Worm (Caenorhabditis elegans) whole organism, L1 larva: Measurements from ENCODE around the gene B0416.4.
A peak's percentile ranks its signal among the peaks of the same experiment; 100 is the strongest.

ENCODE experiments used
- C34B4.2 ChIP-seq: sonication (generic microtip); optimal IDR thresholded peaks from 2 replicates; lab custom pipeline; 2017; ENCODE audit warnings: mild to moderate bottlenecking, missing genetic modification characterization, missing compliant biosample characterization
- Y116A8C.19 ChIP-seq: sonication (generic microtip); optimal IDR thresholded peaks from 2 replicates; lab custom pipeline; 2016; ENCODE audit warnings: missing compliant biosample characterization, missing genetic modification characterization, borderline replicate concordance
- alr-1 ChIP-seq: fragments of 200-800 bp; sonication (Bioruptor generic); optimal IDR thresholded peaks from 2 replicates; lab custom pipeline; 2018; ENCODE audit warnings: borderline replicate concordance, mild to moderate bottlenecking, missing genetic modification characterization, missing compliant biosample characterization
- aly-2 ChIP-seq: fragments of 150-350 bp; optimal IDR thresholded peaks from 2 replicates; lab custom pipeline; 2014; ENCODE audit warnings: missing biosample characterization, missing genetic modification characterization
- ces-1 ChIP-seq: fragments of 150-350 bp; optimal IDR thresholded peaks from 2 replicates; lab custom pipeline; 2014; ENCODE audit warnings: missing biosample characterization, missing genetic modification reagents, missing genetic modification characterization
- dpl-1 ChIP-seq, 3 experiments: fragments of 150-350 bp in 2 of 3; sonication (generic microtip) in 1 of 3; optimal IDR thresholded peaks; 2 replicates each; lab custom pipeline; 2014 to 2017; ENCODE audit warnings: missing biosample characterization in 3 of 3, missing genetic modification characterization in 3 of 3, missing genetic modification reagents in 3 of 3
- efl-1 ChIP-seq, 4 experiments: fragments of 150-350 bp; optimal IDR thresholded peaks in 3 of 4; peaks in 1 of 4; 1 replicate in 1 of 4; 2 replicates in 3 of 4; lab custom pipeline; 2014; ENCODE audit warnings: missing biosample characterization in 2 of 4, missing genetic modification characterization in 2 of 4, missing genetic modification reagents in 2 of 4
- efl-3 ChIP-seq: fragments of 200-800 bp; sonication (Bioruptor generic); optimal IDR thresholded peaks from 2 replicates; lab custom pipeline; 2018; ENCODE audit warnings: mild to moderate bottlenecking, missing genetic modification characterization, missing compliant biosample characterization
- egl-13 ChIP-seq: sonication (generic microtip); optimal IDR thresholded peaks from 2 replicates; lab custom pipeline; 2016; ENCODE audit warnings: missing genotype, missing genetic modification reagents, missing genetic modification characterization, missing compliant biosample characterization
- ets-5 ChIP-seq: fragments of 200-800 bp; sonication (Bioruptor generic); IDR thresholded peaks from 2 replicates; pipeline ENCODE4 v1.3.6; 2022; ENCODE audit warnings: missing genetic modification characterization, missing compliant biosample characterization
- fkh-8 ChIP-seq: sonication (generic microtip); optimal IDR thresholded peaks from 2 replicates; lab custom pipeline; 2016; ENCODE audit warnings: mild to moderate bottlenecking, missing genetic modification characterization, missing compliant biosample characterization
- fos-1 ChIP-seq: fragments of 150-350 bp; optimal IDR thresholded peaks from 2 replicates; lab custom pipeline; 2014; ENCODE audit warnings: missing biosample characterization, missing genetic modification characterization
- grh-1 ChIP-seq: fragments of 200-800 bp; sonication (Bioruptor generic); IDR thresholded peaks from 2 replicates; pipeline ENCODE4 v1.3.6; 2022; ENCODE audit warnings: missing genetic modification reagents, missing genetic modification characterization, missing compliant biosample characterization
- irx-1 ChIP-seq: sonication (generic microtip); optimal IDR thresholded peaks from 2 replicates; lab custom pipeline; 2016; ENCODE audit warnings: missing genetic modification characterization, missing compliant biosample characterization
- isw-1 ChIP-seq: fragments of 200-800 bp; sonication (Bioruptor generic); IDR thresholded peaks from 2 replicates; pipeline ENCODE4 v1.3.6; 2022; ENCODE audit warnings: missing genetic modification characterization, missing compliant biosample characterization
- jun-1 ChIP-seq: fragments of 150-350 bp; optimal IDR thresholded peaks from 2 replicates; lab custom pipeline; 2014; ENCODE audit warnings: missing biosample characterization, missing genetic modification reagents, missing genetic modification characterization
- lin-14 ChIP-seq: fragments of 200-800 bp; sonication (Bioruptor generic); optimal IDR thresholded peaks from 2 replicates; lab custom pipeline; 2018; ENCODE audit warnings: mild to moderate bottlenecking, missing genetic modification characterization, moderate library complexity, missing compliant biosample characterization
- lin-15B ChIP-seq: fragments of 150-350 bp; sonication (generic microtip); optimal IDR thresholded peaks from 3 replicates; lab custom pipeline; 2014; ENCODE audit warnings: missing biosample characterization, missing genetic modification characterization
- lin-35 ChIP-seq, 2 experiments: fragments of 150-350 bp; optimal IDR thresholded peaks; 2 replicates each; lab custom pipeline; 2014; ENCODE audit warnings: missing biosample characterization in 2 of 2, missing genetic modification characterization in 2 of 2, missing genetic modification reagents in 2 of 2
- lir-3 ChIP-seq: sonication (generic microtip); optimal IDR thresholded peaks from 2 replicates; lab custom pipeline; 2016; ENCODE audit warnings: mild to moderate bottlenecking, missing genetic modification characterization, moderate library complexity, missing compliant biosample characterization; ENCODE audit not compliant: poor library complexity
- lsy-2 ChIP-seq, 2 experiments: fragments of 150-350 bp; optimal IDR thresholded peaks; 2 replicates each; lab custom pipeline; 2014; ENCODE audit warnings: missing biosample characterization in 2 of 2, missing genetic modification characterization in 2 of 2
- nhr-12 ChIP-seq: sonication (generic microtip); optimal IDR thresholded peaks from 2 replicates; lab custom pipeline; 2017; ENCODE audit warnings: missing biosample characterization, missing genetic modification characterization
- nhr-19 ChIP-seq: fragments of 200-800 bp; sonication (Bioruptor generic); conservative IDR thresholded peaks from 2 replicates; pipeline ENCODE4 v1.3.6; 2022; ENCODE audit warnings: missing genetic modification characterization, missing compliant biosample characterization
- nhr-90 ChIP-seq: sonication (generic microtip); optimal IDR thresholded peaks from 2 replicates; lab custom pipeline; 2016; ENCODE audit warnings: mild to moderate bottlenecking, missing genetic modification characterization, missing compliant biosample characterization; ENCODE audit not compliant: poor library complexity
- pag-3 ChIP-seq: sonication (generic microtip); optimal IDR thresholded peaks from 2 replicates; lab custom pipeline; 2017; ENCODE audit warnings: missing genetic modification characterization, mild to moderate bottlenecking, missing compliant biosample characterization, antibody characterized with exemption, borderline replicate concordance; ENCODE audit not compliant: insufficient read depth
- rnt-1 ChIP-seq: sonication (generic microtip); optimal IDR thresholded peaks from 2 replicates; lab custom pipeline; 2016; ENCODE audit warnings: mild to moderate bottlenecking, missing genetic modification characterization, moderate library complexity, missing compliant biosample characterization
- skn-1 ChIP-seq: fragments of 150-350 bp; optimal IDR thresholded peaks from 2 replicates; lab custom pipeline; 2014; ENCODE audit warnings: missing biosample characterization, missing genetic modification characterization
- snu-23 ChIP-seq: sonication (generic microtip); optimal IDR thresholded peaks from 2 replicates; lab custom pipeline; 2016; ENCODE audit warnings: missing genetic modification characterization, missing compliant biosample characterization
- swsn-7 ChIP-seq: sonication (generic microtip); optimal IDR thresholded peaks from 2 replicates; lab custom pipeline; 2016; ENCODE audit warnings: missing genetic modification characterization, missing compliant biosample characterization
- tbx-2 ChIP-seq: sonication (generic microtip); optimal IDR thresholded peaks from 2 replicates; lab custom pipeline; 2016; ENCODE audit warnings: missing genetic modification characterization, missing compliant biosample characterization
- unc-130 ChIP-seq: fragments of 150-350 bp; optimal IDR thresholded peaks from 2 replicates; lab custom pipeline; 2017; ENCODE audit warnings: missing biosample characterization, missing genetic modification characterization, inconsistent platforms
- unc-30 ChIP-seq: sonication (generic microtip); optimal IDR thresholded peaks from 2 replicates; lab custom pipeline; 2017; ENCODE audit warnings: missing biosample characterization, missing genetic modification characterization
- xbp-1 ChIP-seq: sonication (generic microtip); optimal IDR thresholded peaks from 2 replicates; lab custom pipeline; 2016; ENCODE audit warnings: missing genetic modification characterization, missing compliant biosample characterization
- zip-4 ChIP-seq: fragments of 200-800 bp; sonication (Bioruptor generic); optimal IDR thresholded peaks from 2 replicates; lab custom pipeline; 2018; ENCODE audit warnings: mild to moderate bottlenecking, missing genetic modification characterization, moderate library complexity, missing compliant biosample characterization

The B0416.4 gene

ce11 chrX:9234518-9234917 is 44.2 kb upstream of the B0416.4 start, which contains the start of gene col-175:
Gene col-175, minus strand, starts transcription at chrX:9234618.
- no peak for TF ChIP-seq swsn-7 (tag; lab: Kevin White, UChicago)
- no peak for TF ChIP-seq lir-3 (tag; lab: Kevin White, UChicago)
- no peak for TF ChIP-seq pag-3 (tag; lab: Kevin White, UChicago)
- no peak for TF ChIP-seq lin-14 (GFP tag; lab: Kevin White, UChicago)
- no peak for TF ChIP-seq fkh-8

- no peak for TF ChIP-seq egl-13 (tag; lab: Kevin White, UChicago)
- no peak for TF ChIP-seq ces-1 (GFP tag; lab: Kevin White, UChicago)
- TF ChIP-seq fos-1 (tag; lab: Kevin White, UChicago), result no peak
- no peak for TF ChIP-seq lin-14 (GFP tag; lab: Kevin White, UChicago)
- no peak for TF ChIP-seq C34B4.2
- TF ChIP-seq lir-3 (tag; lab: Kevin White, UChicago), result no peak
- TF ChIP-seq unc-30 (tag; lab: Kevin White, UChicago), result no peak
- no peak for TF ChIP-seq rnt-1 (tag; lab: Kevin White, UChicago)
- TF ChIP-seq isw-1, result no peak
- TF ChIP-seq efl-3 (GFP tag; lab: Kevin White, UChicago), result no peak
- no peak for TF ChIP-seq efl-1 (optimal IDR thresholded peaks at IDR 0.05; lab: Kevin White, UChicago)
- TF ChIP-seq efl-1 (GFP tag; optimal IDR thresholded peaks at IDR 0.05 in 1 of 2; lab: Kevin White, UChicago), result no peak
- no peak for TF ChIP-seq lin-15B (tag; lab: Kevin White, UChicago)
- no peak for TF ChIP-seq zip-4 (GFP tag; lab: Kevin White, UChicago)
- no peak for TF ChIP-seq alr-1 (tag; lab: Kevin White, UChicago)
- no peak for TF ChIP-seq grh-1 (GFP tag; lab: Robert Waterston, UW)
- no peak for TF ChIP-seq lsy-2 (tag; optimal IDR thresholded peaks at IDR 0.05; lab: Kevin White, UChicago)
Observed at ce11 chrX:9237708-9238107, 41.0 kb upstream of the B0416.4 start.

- no peak for TF ChIP-seq xbp-1
- peak; percentile 23 for TF ChIP-seq nhr-90 (tag; lab: Kevin White, UChicago)
- TF ChIP-seq lin-35 (GFP tag; optimal IDR thresholded peaks at IDR 0.05; lab: Kevin White, UChicago), result peak in 1 of 2 experiments; percentile 3
Observed at ce11 chrX:9238692-9239091, 40.1 kb upstream of the B0416.4 start.

- no peak for TF ChIP-seq nhr-12
Observed at ce11 chrX:9242123-9242522, 36.6 kb upstream of the B0416.4 start, which contains the start of gene lgc-4. Gene lgc-4, minus strand, starts transcription at chrX:9242223.

- TF ChIP-seq lin-35 (GFP tag; optimal IDR thresholded peaks at IDR 0.05; lab: Kevin White, UChicago) (no peak), pag-3 (tag; lab: Kevin White, UChicago) (no peak), ets-5 (no peak), dpl-1 (GFP tag; optimal IDR thresholded peaks at IDR 0.05; lab: Kevin White, UChicago) (no peak), jun-1 (tag; lab: Kevin White, UChicago) (no peak), nhr-19 (GFP tag; lab: Robert Waterston, UW) (no peak), snu-23 (GFP tag; lab: Kevin White, UChicago) (no peak), aly-2 (tag; lab: Kevin White, UChicago) (no peak), irx-1 (tag; lab: Kevin White, UChicago) (no peak), unc-130 (no peak), xbp-1 (no peak), Y116A8C.19 (no peak), tbx-2 (tag; lab: Kevin White, UChicago) (no peak), skn-1 (tag; lab: Kevin White, UChicago) (no peak)
Observed at ce11 chrX:9243257-9243656, 35.5 kb upstream of the B0416.4 start, which contains the start of gene gpa-12. Gene gpa-12, plus strand, starts transcription at chrX:9243557.
